Fruit fly (Drosophila melanogaster) whole organism, pupa: ENCODE results near the gene indra.
A peak's percentile ranks its signal among the peaks of the same experiment; 100 is the strongest.

ENCODE experiments used
- CG10348 ChIP-seq: fragments of 200-800 bp; sonication (Bioruptor generic); IDR thresholded peaks from 2 replicates; pipeline ENCODE4 v1.3.6; 2022; ENCODE audit warnings: missing biosample characterization, missing genetic modification characterization
- CG12605 ChIP-seq: fragments of 200-800 bp; sonication (Bioruptor generic); IDR thresholded peaks from 2 replicates; pipeline ENCODE4 v1.3.6; 2022; ENCODE audit warnings: missing biosample characterization, missing genetic modification characterization
- CG13204 ChIP-seq: fragments of 200-800 bp; sonication (Bioruptor generic); optimal IDR thresholded peaks from 2 replicates; lab custom pipeline; 2018; ENCODE audit warnings: missing biosample characterization, mild to moderate bottlenecking, missing genetic modification characterization, moderate library complexity
- CG14655 ChIP-seq: fragments of 200-800 bp; sonication (Bioruptor generic); optimal IDR thresholded peaks from 3 replicates; lab custom pipeline; 2017; ENCODE audit warnings: mild to moderate bottlenecking, missing biosample characterization, missing genetic modification reagents, missing genetic modification characterization
- CG15710 ChIP-seq: fragments of 200-800 bp; sonication (Bioruptor generic); optimal IDR thresholded peaks from 2 replicates; lab custom pipeline; 2018; ENCODE audit warnings: missing biosample characterization, mild to moderate bottlenecking, missing genetic modification characterization, moderate library complexity
- CG17806 ChIP-seq: fragments of 200-800 bp; sonication (Bioruptor generic); optimal IDR thresholded peaks from 2 replicates; lab custom pipeline; 2018; ENCODE audit warnings: missing biosample characterization, mild to moderate bottlenecking, missing genetic modification characterization, moderate library complexity
- CG32121 ChIP-seq: fragments of 200-800 bp; sonication (Bioruptor generic); IDR thresholded peaks from 2 replicates; pipeline ENCODE4 v1.3.6; 2022; ENCODE audit warnings: missing biosample characterization, missing genetic modification characterization
- CG34367 ChIP-seq: fragments of 200-800 bp; sonication (Bioruptor generic); optimal IDR thresholded peaks from 2 replicates; lab custom pipeline; 2018; ENCODE audit warnings: missing biosample characterization, mild to moderate bottlenecking, missing genetic modification characterization
- CG4496 ChIP-seq: fragments of 200-800 bp; sonication (Bioruptor generic); IDR thresholded peaks from 3 replicates; pipeline ENCODE4 v1.3.6; 2022; ENCODE audit warnings: missing biosample characterization, missing genetic modification characterization
- CG8159 ChIP-seq: fragments of 200-800 bp; sonication (Bioruptor generic); optimal IDR thresholded peaks from 3 replicates; lab custom pipeline; 2018; ENCODE audit warnings: missing biosample characterization, mild to moderate bottlenecking, missing genetic modification characterization, moderate library complexity
- CG8301 ChIP-seq: fragments of 200-800 bp; sonication (Bioruptor generic); optimal IDR thresholded peaks from 2 replicates; lab custom pipeline; 2018; ENCODE audit warnings: missing biosample characterization, mild to moderate bottlenecking, missing genetic modification characterization
- CG9948 ChIP-seq: fragments of 200-800 bp; sonication (Bioruptor generic); optimal IDR thresholded peaks from 2 replicates; lab custom pipeline; 2018; ENCODE audit warnings: missing biosample characterization, mild to moderate bottlenecking, missing genetic modification characterization, moderate library complexity
- D1 ChIP-seq: fragments of 200-800 bp; sonication (Bioruptor generic); optimal IDR thresholded peaks from 2 replicates; lab custom pipeline; 2018; ENCODE audit warnings: missing biosample characterization, mild to moderate bottlenecking, missing genetic modification characterization, moderate library complexity
- EcR ChIP-seq: fragments of 200-800 bp; sonication (Bioruptor generic); optimal IDR thresholded peaks from 3 replicates; lab custom pipeline; 2019; ENCODE audit warnings: missing biosample characterization, missing genetic modification characterization, mild to moderate bottlenecking, moderate library complexity, missing genetic modification reagents
- Ets98B ChIP-seq: fragments of 200-800 bp; sonication (Bioruptor generic); IDR thresholded peaks from 2 replicates; pipeline ENCODE4 v1.3.6; 2022; ENCODE audit warnings: missing biosample characterization, missing genetic modification characterization
- Pif1A ChIP-seq: fragments of 200-800 bp; sonication (Bioruptor generic); optimal IDR thresholded peaks from 3 replicates; lab custom pipeline; 2016; ENCODE audit warnings: missing biosample characterization, missing genetic modification characterization
- Pif1B ChIP-seq: fragments of 200-800 bp; sonication (Bioruptor generic); optimal IDR thresholded peaks from 3 replicates; lab custom pipeline; 2016; ENCODE audit warnings: missing biosample characterization, missing genetic modification characterization
- Snoo ChIP-seq: fragments of 200-800 bp; sonication (Bioruptor generic); optimal IDR thresholded peaks from 3 replicates; lab custom pipeline; 2017; ENCODE audit warnings: missing biosample characterization, mild to moderate bottlenecking, missing genetic modification characterization, inconsistent platforms
- fd96Ca ChIP-seq: fragments of 200-800 bp; sonication (Bioruptor generic); IDR thresholded peaks from 3 replicates; pipeline ENCODE4 v1.3.6; 2022; ENCODE audit warnings: missing biosample characterization, missing genetic modification characterization
- gl ChIP-seq: fragments of 200-800 bp; sonication (Bioruptor generic); optimal IDR thresholded peaks from 2 replicates; lab custom pipeline; 2018; ENCODE audit warnings: missing biosample characterization, mild to moderate bottlenecking, missing genetic modification characterization
- rn ChIP-seq: fragments of 200-800 bp; sonication (Bioruptor generic); IDR thresholded peaks from 2 replicates; pipeline ENCODE4 v1.3.6; 2022; ENCODE audit warnings: missing biosample characterization, missing genetic modification characterization

Gene indra

DNA sequence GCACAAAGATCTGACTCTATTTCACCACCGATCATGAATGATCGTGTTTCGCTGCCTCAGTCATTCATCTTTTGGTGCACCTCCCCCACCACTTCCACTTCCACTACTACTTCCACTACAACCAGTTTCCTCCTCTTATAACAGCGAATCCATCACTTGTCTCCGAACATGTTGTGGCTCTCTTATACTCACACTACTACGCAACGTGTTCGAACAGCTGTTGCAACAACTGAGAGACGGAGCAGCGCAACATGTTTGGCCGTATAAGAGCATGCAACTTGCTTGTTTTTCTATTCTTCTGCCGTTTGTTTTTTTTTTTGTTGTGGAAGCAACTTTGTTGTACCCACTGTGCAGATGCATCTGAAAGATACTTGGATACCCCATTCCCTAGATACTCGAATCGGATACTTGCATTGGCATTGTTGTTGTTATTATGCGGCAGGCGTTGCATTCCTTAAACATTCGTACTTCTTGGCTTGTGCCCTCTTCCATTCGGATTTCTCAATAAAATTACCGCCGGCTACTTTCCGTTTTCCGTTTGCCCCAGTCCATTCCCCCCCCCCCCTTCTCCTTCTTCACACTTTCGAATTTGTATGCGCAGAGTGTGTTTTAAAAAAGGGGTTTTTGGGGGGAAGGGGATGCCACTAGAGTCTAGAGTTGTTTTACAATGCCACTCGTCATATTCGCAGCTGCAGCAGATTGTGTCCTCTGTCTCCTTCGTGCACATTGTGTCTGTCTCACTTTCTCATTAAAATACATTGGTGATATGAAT lies 24.9 kb upstream of the indra start:
- peak; percentile 29; the same call in 1 of the 2 replicates for TF ChIP-seq rn (GFP tag; lab: Robert Waterston, UW)
- TF ChIP-seq CG32121 (GFP tag; lab: Robert Waterston, UW), result no peak
- peak; percentile 45 for TF ChIP-seq Pif1B (GFP tag; lab: Kevin White, UChicago)
- peak; percentile 3 for TF ChIP-seq CG9948 (tag; lab: Kevin White, UChicago)
- TF ChIP-seq CG8159, result no peak
- TF ChIP-seq CG10348 (GFP tag; lab: Robert Waterston, UW), result no peak
- TF ChIP-seq CG4496 (GFP tag; lab: Robert Waterston, UW), result peak; percentile 79
- TF ChIP-seq Pif1A (GFP tag; lab: Kevin White, UChicago), result peak; percentile 21
- TF ChIP-seq CG13204, result peak; percentile 71
- no peak for TF ChIP-seq CG14655 (GFP tag; lab: Kevin White, UChicago)
- peak; percentile 80 for TF ChIP-seq CG12605
- TF ChIP-seq CG15710 (tag; lab: Kevin White, UChicago), result peak; percentile 9
- no peak for TF ChIP-seq D1
- peak; percentile 51 for TF ChIP-seq gl (tag; lab: Kevin White, UChicago)
- peak; percentile 31 for TF ChIP-seq CG34367 (tag; lab: Kevin White, UChicago)
- TF ChIP-seq CG17806 (tag; lab: Kevin White, UChicago), result no peak
- peak; percentile 48 for TF ChIP-seq EcR (GFP tag; lab: Kevin White, UChicago)
- TF ChIP-seq Ets98B (GFP tag; lab: Robert Waterston, UW), result peak; percentile 66; the same call in 1 of the 2 replicates
- no peak for TF ChIP-seq Snoo (tag; lab: Kevin White, UChicago)
- no peak for TF ChIP-seq CG8301 (tag; lab: Kevin White, UChicago)
- peak; percentile 44; the same call in 2 of the 3 replicates for TF ChIP-seq fd96Ca (GFP tag; lab: Robert Waterston, UW)

DNA sequence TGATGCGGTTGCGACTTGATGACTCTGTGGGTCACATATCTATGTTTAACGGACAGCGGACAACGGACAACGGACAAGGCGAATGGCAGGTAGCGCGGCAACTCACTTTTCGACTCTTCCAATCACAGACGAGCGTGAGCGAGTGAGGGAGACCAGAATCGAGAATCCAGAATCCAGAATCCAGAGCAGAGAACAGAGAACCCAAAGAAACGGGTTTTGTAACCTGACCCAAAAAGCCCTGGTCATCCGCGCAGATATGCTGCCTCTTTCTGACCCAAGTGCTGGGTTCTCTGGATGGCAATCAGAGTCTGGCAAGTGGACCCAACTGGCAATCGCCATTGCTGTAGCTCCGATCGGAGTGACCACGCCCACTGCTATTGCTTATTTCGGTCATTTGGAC lies 22.2 kb upstream of the indra start:
- TF ChIP-seq D1 (no peak), EcR (GFP tag; lab: Kevin White, UChicago) (peak; percentile 30), fd96Ca (GFP tag; lab: Robert Waterston, UW) (no peak), CG32121 (GFP tag; lab: Robert Waterston, UW) (no peak)

DNA sequence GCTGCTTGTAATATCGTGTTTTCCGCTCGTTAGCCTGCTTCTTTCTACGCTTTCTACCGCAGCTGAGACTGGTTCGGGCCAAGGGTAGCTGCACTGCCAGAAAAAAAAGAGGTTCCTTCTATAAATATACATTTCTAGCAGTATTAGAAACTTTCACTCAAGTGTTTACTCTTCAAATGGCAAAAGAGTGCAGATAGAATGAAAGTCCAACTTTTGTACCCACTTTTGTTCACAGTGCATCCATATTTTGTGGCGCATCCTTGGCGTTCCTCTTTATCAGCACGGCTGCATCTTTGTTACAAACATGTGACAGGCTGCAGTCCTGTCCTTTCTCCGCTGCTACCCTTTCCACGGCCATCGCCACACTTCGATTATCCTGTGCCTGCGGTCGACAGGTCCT lies 16.1 kb upstream of the indra start:
- no peak for TF ChIP-seq fd96Ca (GFP tag; lab: Robert Waterston, UW)
- TF ChIP-seq CG15710 (tag; lab: Kevin White, UChicago), result no peak
- no peak for TF ChIP-seq D1
- TF ChIP-seq CG14655 (GFP tag; lab: Kevin White, UChicago), result no peak
- no peak for TF ChIP-seq Snoo (tag; lab: Kevin White, UChicago)
- TF ChIP-seq CG34367 (tag; lab: Kevin White, UChicago), result no peak
- TF ChIP-seq gl (tag; lab: Kevin White, UChicago), result no peak
- no peak for TF ChIP-seq CG9948 (tag; lab: Kevin White, UChicago)
- no peak for TF ChIP-seq Pif1B (GFP tag; lab: Kevin White, UChicago)
- TF ChIP-seq CG8301 (tag; lab: Kevin White, UChicago), result no peak
- no peak for TF ChIP-seq CG13204
- no peak for TF ChIP-seq CG4496 (GFP tag; lab: Robert Waterston, UW)

DNA sequence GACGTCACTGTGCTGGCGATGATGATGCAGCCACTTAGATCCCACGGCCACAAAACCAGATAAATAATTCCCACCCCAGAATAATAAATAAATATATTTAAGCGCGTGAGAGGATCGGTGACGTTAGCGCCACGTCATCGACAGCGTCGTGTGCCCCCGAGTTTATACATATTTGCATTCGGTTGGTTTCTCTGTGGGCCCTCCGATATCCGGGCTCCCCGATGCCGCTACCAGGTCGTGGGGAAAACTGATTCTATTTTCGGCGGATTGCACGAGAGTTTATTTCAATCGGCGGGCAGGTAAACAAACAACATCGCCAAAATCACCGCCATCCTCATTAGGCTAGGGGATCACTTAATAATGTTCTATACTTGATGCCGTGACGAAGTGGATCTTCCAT lies 12.0 kb upstream of the indra start:
- TF ChIP-seq CG12605, result no peak
- TF ChIP-seq CG34367 (tag; lab: Kevin White, UChicago), result no peak
- TF ChIP-seq Pif1A (GFP tag; lab: Kevin White, UChicago), result no peak
- no peak for TF ChIP-seq CG32121 (GFP tag; lab: Robert Waterston, UW)
- TF ChIP-seq Ets98B (GFP tag; lab: Robert Waterston, UW), result no peak
- no peak for TF ChIP-seq EcR (GFP tag; lab: Kevin White, UChicago)
- TF ChIP-seq CG9948 (tag; lab: Kevin White, UChicago), result no peak
- TF ChIP-seq fd96Ca (GFP tag; lab: Robert Waterston, UW), result no peak
- no peak for TF ChIP-seq CG8301 (tag; lab: Kevin White, UChicago)
- no peak for TF ChIP-seq rn (GFP tag; lab: Robert Waterston, UW)
- TF ChIP-seq D1, result no peak
- TF ChIP-seq Pif1B (GFP tag; lab: Kevin White, UChicago), result no peak
- TF ChIP-seq, all 21 proteins: peak for 0

DNA sequence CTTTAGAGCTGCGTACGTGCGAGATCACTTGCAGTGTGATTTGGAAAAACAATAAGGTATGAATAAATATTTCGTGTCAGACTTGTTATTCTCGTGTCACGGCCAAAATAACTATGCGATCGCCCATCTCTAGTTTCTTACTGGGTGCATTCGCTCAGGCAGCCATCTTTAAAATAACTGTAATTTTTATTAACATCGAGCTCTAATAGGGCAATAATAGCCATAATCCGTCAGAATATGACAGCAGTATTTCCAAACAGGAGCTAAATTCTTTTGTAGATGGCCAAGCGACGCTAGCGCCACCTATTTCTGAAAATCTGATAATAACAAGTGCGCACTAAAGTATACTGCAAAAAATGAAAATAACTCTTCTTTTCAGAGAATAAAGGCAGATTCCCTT lies 9.9 kb upstream of the indra start:
- TF ChIP-seq D1 (peak; percentile 32), Ets98B (GFP tag; lab: Robert Waterston, UW) (0 out of 2 replicates have a peak, but pooled peaks have one; percentile 19), fd96Ca (GFP tag; lab: Robert Waterston, UW) (0 out of 3 replicates have a peak, but pooled peaks have one; percentile 3), CG15710 (tag; lab: Kevin White, UChicago) (no peak), CG32121 (GFP tag; lab: Robert Waterston, UW) (no peak), CG10348 (GFP tag; lab: Robert Waterston, UW) (no peak), CG12605 (no peak), CG8159 (no peak), CG9948 (tag; lab: Kevin White, UChicago) (no peak), Pif1B (GFP tag; lab: Kevin White, UChicago) (no peak), gl (tag; lab: Kevin White, UChicago) (no peak), EcR (GFP tag; lab: Kevin White, UChicago) (peak; percentile 31), CG17806 (tag; lab: Kevin White, UChicago) (no peak), CG4496 (GFP tag; lab: Robert Waterston, UW) (0 out of 3 replicates have a peak, but pooled peaks have one; percentile 10), CG34367 (tag; lab: Kevin White, UChicago) (no peak), Snoo (tag; lab: Kevin White, UChicago) (no peak), CG14655 (GFP tag; lab: Kevin White, UChicago) (no peak), Pif1A (GFP tag; lab: Kevin White, UChicago) (no peak), CG8301 (tag; lab: Kevin White, UChicago) (no peak), rn (GFP tag; lab: Robert Waterston, UW) (no peak), CG13204 (no peak)
- TF ChIP-seq, all 21 proteins: peak for 5
